Worm (Caenorhabditis elegans): ENCODE measurements around the gene str-229.

ce11 chrV:3877242-3877641 is 25.1 kb downstream of the str-229 start:
- no peak for TF ChIP-seq unc-39 (tag; optimal IDR thresholded peaks at IDR 0.05)
- TF ChIP-seq nhr-25 (tag; optimal IDR thresholded peaks at IDR 0.05; ENCODE audit: borderline replicate concordance, insufficient read depth): no peak
